Fruit fly (Drosophila melanogaster) whole organism, embryonic: ENCODE results near the gene nbs.

ENCODE experiments used
- Abd-B ChIP-seq: fragments of 200-800 bp; sonication (Bioruptor generic); optimal IDR thresholded peaks from 2 replicates; lab custom pipeline; 2018; ENCODE audit warnings: missing biosample characterization, mild to moderate bottlenecking, missing genetic modification characterization, moderate library complexity
- CG10147 ChIP-seq: fragments of 200-800 bp; sonication (Bioruptor generic); optimal IDR thresholded peaks from 2 replicates; lab custom pipeline; 2019; ENCODE audit warnings: missing biosample characterization, mild to moderate bottlenecking, missing genetic modification characterization, moderate library complexity
- CG10274 ChIP-seq: fragments of 200-800 bp; sonication (Bioruptor generic); optimal IDR thresholded peaks from 3 replicates; lab custom pipeline; 2017; ENCODE audit warnings: missing biosample characterization, mild to moderate bottlenecking, missing genetic modification characterization
- CG10462 ChIP-seq: fragments of 200-800 bp; sonication (Bioruptor generic); optimal IDR thresholded peaks from 2 replicates; lab custom pipeline; 2016; ENCODE audit warnings: missing biosample characterization, missing genetic modification characterization
- CG10959 ChIP-seq: fragments of 200-800 bp; sonication (Bioruptor generic); IDR thresholded peaks from 2 replicates; pipeline ENCODE4 v1.3.6; 2022; ENCODE audit warnings: missing biosample characterization, missing genetic modification characterization
- CG11093 ChIP-seq: fragments of 200-800 bp; sonication (Bioruptor generic); IDR thresholded peaks from 3 replicates; pipeline ENCODE4 v1.3.6; 2022; ENCODE audit warnings: missing biosample characterization, missing genetic modification characterization
- CG11695 ChIP-seq: fragments of 200-800 bp; sonication (Bioruptor generic); IDR thresholded peaks from 3 replicates; pipeline ENCODE4 v1.3.6; 2022; ENCODE audit warnings: missing biosample characterization, missing genetic modification characterization
- CG12071 ChIP-seq: fragments of 200-800 bp; sonication (Bioruptor generic); optimal IDR thresholded peaks from 3 replicates; lab custom pipeline; 2018; ENCODE audit warnings: missing biosample characterization, mild to moderate bottlenecking, missing genetic modification characterization
- CG12219 ChIP-seq: fragments of 200-800 bp; sonication (Bioruptor generic); optimal IDR thresholded peaks from 3 replicates; lab custom pipeline; 2018; ENCODE audit warnings: missing biosample characterization, mild to moderate bottlenecking, missing genetic modification characterization
- CG12299 ChIP-seq: fragments of 200-800 bp; sonication (Bioruptor generic); optimal IDR thresholded peaks from 2 replicates; lab custom pipeline; 2018; ENCODE audit warnings: missing biosample characterization, mild to moderate bottlenecking, missing genetic modification characterization
- CG12769 ChIP-seq: fragments of 200-800 bp; sonication (Bioruptor generic); optimal IDR thresholded peaks from 2 replicates; lab custom pipeline; 2019; ENCODE audit warnings: missing biosample characterization, mild to moderate bottlenecking, missing genetic modification characterization, moderate library complexity
- CG13894 ChIP-seq: fragments of 200-800 bp; sonication (Bioruptor generic); optimal IDR thresholded peaks from 3 replicates; lab custom pipeline; 2018; ENCODE audit warnings: missing biosample characterization, mild to moderate bottlenecking, missing genetic modification characterization, moderate library complexity
- CG15696 ChIP-seq: fragments of 200-800 bp; sonication (Bioruptor generic); optimal IDR thresholded peaks from 2 replicates; lab custom pipeline; 2019; ENCODE audit warnings: missing biosample characterization, mild to moderate bottlenecking, missing genetic modification characterization, moderate library complexity
- CG1647 ChIP-seq: fragments of 200-800 bp; sonication (Bioruptor generic); optimal IDR thresholded peaks from 3 replicates; lab custom pipeline; 2016; ENCODE audit warnings: missing biosample characterization, missing genetic modification characterization
- CG16815 ChIP-seq: fragments of 200-800 bp; sonication (Bioruptor generic); optimal IDR thresholded peaks from 3 replicates; lab custom pipeline; 2017; ENCODE audit warnings: missing biosample characterization, mild to moderate bottlenecking, missing genetic modification characterization
- CG18764 ChIP-seq: fragments of 200-800 bp; sonication (Bioruptor generic); optimal IDR thresholded peaks from 3 replicates; lab custom pipeline; 2016; ENCODE audit warnings: missing biosample characterization, missing genetic modification characterization
- CG3065 ChIP-seq: fragments of 200-800 bp; sonication (Bioruptor generic); optimal IDR thresholded peaks from 2 replicates; lab custom pipeline; 2016; ENCODE audit warnings: missing biosample characterization, missing genetic modification characterization
- CG3847 ChIP-seq: fragments of 200-800 bp; sonication (Bioruptor generic); IDR thresholded peaks from 2 replicates; pipeline ENCODE4 v1.3.6; 2022; ENCODE audit warnings: missing biosample characterization, missing genetic modification characterization
- CG4328 ChIP-seq: fragments of 200-800 bp; sonication (Bioruptor generic); optimal IDR thresholded peaks from 3 replicates; lab custom pipeline; 2017; ENCODE audit warnings: missing biosample characterization, missing genetic modification reagents, missing genetic modification characterization
- CG4617 ChIP-seq: fragments of 200-800 bp; sonication (Bioruptor generic); optimal IDR thresholded peaks from 3 replicates; lab custom pipeline; 2016; ENCODE audit warnings: missing biosample characterization, missing genetic modification characterization, borderline replicate concordance
- CG4820 ChIP-seq: fragments of 200-800 bp; sonication (Bioruptor generic); optimal IDR thresholded peaks from 3 replicates; lab custom pipeline; 2016; ENCODE audit warnings: missing biosample characterization, missing genetic modification characterization
- CG6254 ChIP-seq: fragments of 200-800 bp; sonication (Bioruptor generic); optimal IDR thresholded peaks from 3 replicates; lab custom pipeline; 2017; ENCODE audit warnings: mild to moderate bottlenecking, missing biosample characterization, missing genetic modification reagents, missing genetic modification characterization
- CG6765 ChIP-seq: fragments of 200-800 bp; sonication (Bioruptor generic); optimal IDR thresholded peaks from 3 replicates; lab custom pipeline; 2017; ENCODE audit warnings: missing biosample characterization, mild to moderate bottlenecking, missing genetic modification characterization
- CG9817 ChIP-seq: fragments of 200-800 bp; sonication (Bioruptor generic); optimal IDR thresholded peaks from 2 replicates; lab custom pipeline; 2018; ENCODE audit warnings: missing biosample characterization, mild to moderate bottlenecking, missing genetic modification characterization, moderate library complexity
- CHES-1-like ChIP-seq: fragments of 200-800 bp; sonication (Bioruptor generic); optimal IDR thresholded peaks from 2 replicates; lab custom pipeline; 2016; ENCODE audit warnings: missing biosample characterization, missing genetic modification characterization
- D ChIP-seq, 2 experiments: fragments of 200-800 bp in 1 of 2; fragments of >200 bp in 1 of 2; sonication (Bioruptor generic) in 1 of 2; optimal IDR thresholded peaks; 2 replicates in 1 of 2; 3 replicates in 1 of 2; lab custom pipeline; 2017; ENCODE audit warnings: mild to moderate bottlenecking in 1 of 2, missing biosample characterization in 1 of 2, missing genetic modification characterization in 1 of 2, missing genetic modification reagents in 1 of 2
- Elba2 ChIP-seq: fragments of 200-800 bp; sonication (Bioruptor generic); optimal IDR thresholded peaks from 3 replicates; lab custom pipeline; 2016; ENCODE audit warnings: missing biosample characterization, missing genetic modification characterization
- H2.0 ChIP-seq: fragments of 200-800 bp; sonication (Bioruptor generic); IDR thresholded peaks from 2 replicates; pipeline ENCODE4 v1.3.6; 2022; ENCODE audit warnings: missing biosample characterization, missing genetic modification characterization
- Lhr ChIP-seq: fragments of 200-800 bp; sonication (Bioruptor generic); optimal IDR thresholded peaks from 3 replicates; lab custom pipeline; 2017; ENCODE audit warnings: mild to moderate bottlenecking, missing biosample characterization, missing genetic modification reagents, missing genetic modification characterization
- Nf-YA ChIP-seq: fragments of 200-800 bp; sonication (Bioruptor generic); IDR thresholded peaks from 2 replicates; pipeline ENCODE4 v1.3.6; 2022; ENCODE audit warnings: missing biosample characterization, missing genetic modification characterization
- Poxn ChIP-seq: fragments of 200-800 bp; sonication (Bioruptor generic); IDR thresholded peaks from 2 replicates; pipeline ENCODE4 v1.3.6; 2022; ENCODE audit warnings: missing biosample characterization, missing genetic modification characterization
- ap ChIP-seq: fragments of 200-800 bp; sonication (Bioruptor generic); IDR thresholded peaks from 2 replicates; pipeline ENCODE4 v1.3.6; 2022; ENCODE audit warnings: missing biosample characterization, missing genetic modification characterization
- btn ChIP-seq: fragments of 200-800 bp; sonication (Bioruptor generic); optimal IDR thresholded peaks from 2 replicates; lab custom pipeline; 2016; ENCODE audit warnings: missing biosample characterization, missing genetic modification characterization
- chm ChIP-seq: fragments of 200-800 bp; sonication (Bioruptor generic); IDR thresholded peaks from 2 replicates; pipeline ENCODE4 v1.3.6; 2022; ENCODE audit warnings: missing biosample characterization, missing genetic modification characterization
- dmrt11E ChIP-seq: fragments of 200-800 bp; sonication (Bioruptor generic); optimal IDR thresholded peaks from 3 replicates; lab custom pipeline; 2018; ENCODE audit warnings: missing biosample characterization, mild to moderate bottlenecking, missing genetic modification characterization, moderate library complexity
- dysf ChIP-seq: fragments of 200-800 bp; sonication (Bioruptor generic); IDR thresholded peaks from 3 replicates; pipeline ENCODE4 v1.3.6; 2022; ENCODE audit warnings: missing biosample characterization, missing genetic modification characterization
- gcm2 ChIP-seq: fragments of 200-800 bp; sonication (Bioruptor generic); optimal IDR thresholded peaks from 2 replicates; lab custom pipeline; 2016; ENCODE audit warnings: missing biosample characterization, missing genetic modification characterization
- grn ChIP-seq: fragments of 200-800 bp; sonication (Bioruptor generic); optimal IDR thresholded peaks from 3 replicates; lab custom pipeline; 2017; ENCODE audit warnings: missing biosample characterization, missing genetic modification characterization
- h ChIP-seq: fragments of >200 bp; optimal IDR thresholded peaks from 2 replicates; lab custom pipeline; 2017
- knrl ChIP-seq: fragments of 200-800 bp; sonication (Bioruptor generic); IDR thresholded peaks from 3 replicates; pipeline ENCODE4 v1.3.6; 2022; ENCODE audit warnings: missing biosample characterization, missing genetic modification characterization; ENCODE audit not compliant: partially characterized antibody
- lab ChIP-seq: fragments of 200-800 bp; sonication (Bioruptor generic); optimal IDR thresholded peaks from 3 replicates; lab custom pipeline; 2017; ENCODE audit warnings: missing biosample characterization, missing genetic modification characterization, mild to moderate bottlenecking, moderate library complexity, missing genetic modification reagents
- maf-S ChIP-seq: fragments of 200-800 bp; sonication (Bioruptor generic); optimal IDR thresholded peaks from 2 replicates; lab custom pipeline; 2016; ENCODE audit warnings: missing biosample characterization, missing genetic modification characterization
- pho ChIP-seq: fragments of 200-800 bp; sonication (Bioruptor generic); optimal IDR thresholded peaks from 2 replicates; lab custom pipeline; 2016; ENCODE audit warnings: missing biosample characterization, missing genetic modification characterization
- pita ChIP-seq: fragments of 200-800 bp; sonication (Bioruptor generic); optimal IDR thresholded peaks from 2 replicates; lab custom pipeline; 2017; ENCODE audit warnings: missing biosample characterization, mild to moderate bottlenecking, missing genetic modification characterization
- schlank ChIP-seq: fragments of 200-800 bp; sonication (Bioruptor generic); optimal IDR thresholded peaks from 2 replicates; lab custom pipeline; 2018; ENCODE audit warnings: missing biosample characterization, mild to moderate bottlenecking, missing genetic modification characterization
- seq ChIP-seq: fragments of 200-800 bp; sonication (Bioruptor generic); IDR thresholded peaks from 2 replicates; pipeline ENCODE4 v1.3.6; 2022; ENCODE audit warnings: missing biosample characterization, missing genetic modification characterization
- tgo ChIP-seq: fragments of 200-800 bp; sonication (Bioruptor generic); IDR thresholded peaks from 3 replicates; pipeline ENCODE4 v1.3.6; 2022; ENCODE audit warnings: missing biosample characterization, missing genetic modification characterization
- tll ChIP-seq, 2 experiments: fragments of 200-800 bp in 1 of 2; fragments of >200 bp in 1 of 2; sonication (Bioruptor generic) in 1 of 2; optimal IDR thresholded peaks; 2 replicates each; lab custom pipeline; 2017 to 2019; ENCODE audit warnings: missing biosample characterization in 2 of 2, missing genetic modification characterization in 2 of 2, mild to moderate bottlenecking in 1 of 2, moderate library complexity in 1 of 2
- ttk ChIP-seq: fragments of 200-800 bp; sonication (Bioruptor generic); IDR thresholded peaks from 2 replicates; pipeline ENCODE4 v2.1.2; 2022; ENCODE audit warnings: missing biosample characterization, missing genetic modification characterization
- unc-4 ChIP-seq: fragments of 200-800 bp; sonication (Bioruptor generic); IDR thresholded peaks from 2 replicates; pipeline ENCODE4 v1.3.6; 2022; ENCODE audit warnings: missing biosample characterization, missing genetic modification characterization; ENCODE audit not compliant: partially characterized antibody
- vnd ChIP-seq: fragments of 200-800 bp; sonication (Bioruptor generic); IDR thresholded peaks from 3 replicates; pipeline ENCODE4 v1.3.6; 2022; ENCODE audit warnings: missing biosample characterization, missing genetic modification characterization; ENCODE audit not compliant: partially characterized antibody

Gene nbs

dm6 chr3L:9695647-9696046 lies 27.3 kb downstream of the nbs start (continued):
- TF ChIP-seq gcm2 (GFP tag; lab: Kevin White, UChicago) (no peak), CG4820 (no peak), maf-S (no peak), CG13894 (tag; lab: Kevin White, UChicago) (no peak), H2.0 (GFP tag; lab: Robert Waterston, UW) (no peak), CG6765 (GFP tag; lab: Kevin White, UChicago) (peak; percentile 6), CG12299 (tag; lab: Kevin White, UChicago) (no peak), dmrt11E (tag; lab: Kevin White, UChicago) (no peak), Poxn (no peak), Nf-YA (GFP tag; lab: Robert Waterston, UW) (no peak), chm (no peak), vnd (no peak), pita (no peak), CG18764 (GFP tag; lab: Kevin White, UChicago) (no peak), CG4328 (GFP tag; lab: Kevin White, UChicago) (no peak), CG11093 (GFP tag; lab: Robert Waterston, UW) (no peak), CG16815 (GFP tag; lab: Kevin White, UChicago) (no peak), CG9817 (no peak), CHES-1-like (GFP tag; lab: Kevin White, UChicago) (no peak), tll (GFP tag; optimal IDR thresholded peaks at IDR 0.05; lab: Kevin White, UChicago) (no peak), h (lab: Kevin White, UChicago) (no peak), Elba2 (GFP tag; lab: Kevin White, UChicago) (no peak), CG3065 (GFP tag; lab: Kevin White, UChicago) (no peak), lab (GFP tag; lab: Kevin White, UChicago) (no peak), btn (GFP tag; lab: Kevin White, UChicago) (no peak), tgo (GFP tag; lab: Robert Waterston, UW) (no peak), unc-4 (GFP tag; lab: Robert Waterston, UW) (no peak), CG10959 (GFP tag; lab: Robert Waterston, UW) (no peak), CG4617 (no peak), CG12071 (no peak), CG10147 (GFP tag; lab: Kevin White, UChicago) (no peak), ttk (GFP tag; lab: Robert Waterston, UW) (no peak), CG1647 (GFP tag; lab: Kevin White, UChicago) (no peak), seq (no peak), dysf (GFP tag; lab: Robert Waterston, UW) (peak; percentile 47; the same call in 1 of the 3 replicates), ap (GFP tag; lab: Robert Waterston, UW) (no peak), CG3847 (no peak), pho (GFP tag; lab: Kevin White, UChicago) (no peak), grn (GFP tag; lab: Kevin White, UChicago) (no peak), CG12769 (tag; lab: Kevin White, UChicago) (no peak), Abd-B (GFP tag; lab: Kevin White, UChicago) (no peak), knrl (GFP tag; lab: Robert Waterston, UW) (no peak), CG12219 (GFP tag; lab: Kevin White, UChicago) (no peak), CG10462 (no peak), schlank (tag; lab: Kevin White, UChicago) (no peak), CG15696 (tag; lab: Kevin White, UChicago) (no peak), Lhr (GFP tag; lab: Kevin White, UChicago) (no peak), CG11695 (GFP tag; lab: Robert Waterston, UW) (0 out of 3 replicates have a peak, but pooled peaks have one; percentile 33), D (optimal IDR thresholded peaks at IDR 0.05; lab: Kevin White, UChicago) (no peak), D (GFP tag; optimal IDR thresholded peaks at IDR 0.05; lab: Kevin White, UChicago) (no peak), CG10274 (GFP tag; lab: Kevin White, UChicago) (no peak), CG6254 (GFP tag; lab: Kevin White, UChicago) (no peak)
